Fruit fly (Drosophila melanogaster): ENCODE results near the gene Mulk.
A peak's percentile ranks its signal among the peaks of the same experiment; 100 is the strongest.

Mulk gene

DNA sequence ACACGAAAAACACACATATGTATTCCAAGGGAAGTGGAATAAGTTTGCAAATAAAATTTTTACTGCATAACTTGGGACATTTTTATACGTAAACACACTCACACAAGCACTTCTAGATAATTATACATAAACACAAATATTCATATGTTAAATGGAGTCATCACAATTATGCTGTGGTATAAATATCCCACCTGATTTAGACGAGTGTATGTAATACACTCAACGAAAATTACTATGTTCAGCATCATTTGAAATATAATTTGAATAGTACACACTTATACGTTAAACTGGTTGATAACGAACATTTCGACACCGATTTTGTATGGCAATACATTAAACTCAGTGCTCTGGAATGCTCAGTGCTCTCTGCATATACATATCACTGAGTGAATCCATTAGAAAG is 38.8 kb upstream of the Mulk start:
- TF ChIP-seq HLH3B (GFP tag; IDR thresholded peaks at IDR 0.05) (0 out of 2 replicates have a peak, but pooled peaks have one; percentile 20), Sox102F (GFP tag; optimal IDR thresholded peaks at IDR 0.05) (no peak), Stat92E (GFP tag; optimal IDR thresholded peaks at IDR 0.05) (no peak), Deaf1 (tag; optimal IDR thresholded peaks at IDR 0.05) (no peak), Camta (GFP tag; optimal IDR thresholded peaks at IDR 0.05) (peak; percentile 27), dysf (GFP tag; IDR thresholded peaks at IDR 0.05) (no peak; the same call in 2 of the 3 replicates), mam (GFP tag; optimal IDR thresholded peaks at IDR 0.05) (peak; percentile 54), CG12769 (tag; optimal IDR thresholded peaks at IDR 0.05) (peak; percentile 25), HLH54F (GFP tag; optimal IDR thresholded peaks at IDR 0.05) (no peak), CG11695 (GFP tag; IDR thresholded peaks at IDR 0.05) (0 out of 3 replicates have a peak, but pooled peaks have one; percentile 39), nau (GFP tag; optimal IDR thresholded peaks at IDR 0.05) (peak; percentile 42), CoRest (tag; optimal IDR thresholded peaks at IDR 0.05) (peak; percentile 4), kni (GFP tag; optimal IDR thresholded peaks at IDR 0.05) (peak; percentile 31), CG12104 (GFP tag; optimal IDR thresholded peaks at IDR 0.05) (peak; percentile 8), Atf3 (GFP tag; optimal IDR thresholded peaks at IDR 0.05) (peak; percentile 2), ind (GFP tag; optimal IDR thresholded peaks at IDR 0.05) (peak; percentile 36), ATbp (GFP tag; optimal IDR thresholded peaks at IDR 0.05) (no peak), ewg (GFP tag; optimal IDR thresholded peaks at IDR 0.05) (no peak), cg (GFP tag; optimal IDR thresholded peaks at IDR 0.05) (peak; percentile 83), tin (GFP tag; optimal IDR thresholded peaks at IDR 0.05) (no peak), NC2β (GFP tag; optimal IDR thresholded peaks at IDR 0.05) (no peak), Dbx (GFP tag; IDR thresholded peaks at IDR 0.05) (0 out of 3 replicates have a peak, but pooled peaks have one; percentile 51), mirr (GFP tag; optimal IDR thresholded peaks at IDR 0.05) (no peak), gro (GFP tag; optimal IDR thresholded peaks at IDR 0.05) (no peak), Fer3 (tag; optimal IDR thresholded peaks at IDR 0.05) (peak; percentile 11), Ssrp (tag; optimal IDR thresholded peaks at IDR 0.05) (no peak), CG9727 (GFP tag; optimal IDR thresholded peaks at IDR 0.05) (peak; percentile 19), D19A (tag; optimal IDR thresholded peaks at IDR 0.05) (no peak), ro (GFP tag; IDR thresholded peaks at IDR 0.05) (no peak), zf30C (GFP tag; optimal IDR thresholded peaks at IDR 0.05) (peak; percentile 91), HHEX (GFP tag; optimal IDR thresholded peaks at IDR 0.05) (peak; percentile 43), gem (tag; optimal IDR thresholded peaks at IDR 0.05) (peak; percentile 46), jumu (GFP tag; optimal IDR thresholded peaks at IDR 0.05) (no peak), CG3281 (GFP tag; optimal IDR thresholded peaks at IDR 0.05) (peak; percentile 36), zfh1 (GFP tag; IDR thresholded peaks at IDR 0.05) (no peak), Sox100B (GFP tag; optimal IDR thresholded peaks at IDR 0.05) (no peak), Trl (optimal IDR thresholded peaks at IDR 0.05) (peak in 1 of 2 experiments; percentile 7), Trl (GFP tag; optimal IDR thresholded peaks at IDR 0.05) (peak; percentile 35), CG1233 (GFP tag; optimal IDR thresholded peaks at IDR 0.05) (no peak), eve (GFP tag; optimal IDR thresholded peaks at IDR 0.05) (peak in 1 of 2 experiments; percentile 87), chm (GFP tag; IDR thresholded peaks at IDR 0.05) (no peak), Ada2b (GFP tag; IDR thresholded peaks at IDR 0.05) (no peak; the same call in 1 of the 2 replicates), chn (GFP tag; optimal IDR thresholded peaks at IDR 0.05) (no peak), Opbp (GFP tag; IDR thresholded peaks at IDR 0.05; ENCODE audit: partially characterized antibody) (no peak), Dad (GFP tag; optimal IDR thresholded peaks at IDR 0.05) (no peak), CG2199 (GFP tag; IDR thresholded peaks at IDR 0.05) (no peak), sob (GFP tag; IDR thresholded peaks at IDR 0.05) (0 out of 2 replicates have a peak, but pooled peaks have one; percentile 9), rib (GFP tag; IDR thresholded peaks at IDR 0.05) (0 out of 2 replicates have a peak, but pooled peaks have one; percentile 58), Xbp1 (GFP tag; optimal IDR thresholded peaks at IDR 0.05) (no peak), ham (GFP tag; IDR thresholded peaks at IDR 0.05) (no peak), CG4328 (GFP tag; optimal IDR thresholded peaks at IDR 0.05) (peak; percentile 26)

Measured in whole organism, embryonic.